Worm (Caenorhabditis elegans) whole organism, L3 larva: ENCODE data around the gene flp-18.

ENCODE experiments used
- nhr-23 ChIP-seq: fragments of 150-350 bp; optimal IDR thresholded peaks from 2 replicates; lab custom pipeline; 2014; ENCODE audit warnings: missing biosample characterization, missing genetic modification reagents, missing genetic modification characterization
- pqm-1 ChIP-seq: fragments of 150-350 bp; optimal IDR thresholded peaks from 2 replicates; lab custom pipeline; 2017; ENCODE audit warnings: missing biosample characterization, missing genetic modification characterization, inconsistent platforms
- unc-62 ChIP-seq: fragments of 150-350 bp; sonication (generic microtip); optimal IDR thresholded peaks from 4 replicates; lab custom pipeline; 2014; ENCODE audit warnings: missing biosample characterization, missing genetic modification reagents, missing genetic modification characterization

- no peak for TF ChIP-seq pqm-1 (tag; lab: Kevin White, UChicago)
- TF ChIP-seq unc-62 (GFP tag; lab: Kevin White, UChicago): no peak
- no peak for TF ChIP-seq nhr-23 (tag; lab: Kevin White, UChicago)
Measured at ce11 chrX:3040021-3040420, 21.7 kb upstream of the flp-18 start.
